Fruit fly (Drosophila melanogaster) whole organism, embryonic: ENCODE data around the gene CG14636.
A peak's percentile ranks its signal among the peaks of the same experiment; 100 is the strongest.

Experiments
- Abd-B ChIP-seq: fragments of 200-800 bp; sonication (Bioruptor generic); optimal IDR thresholded peaks from 2 replicates; lab custom pipeline; 2018; ENCODE audit warnings: missing biosample characterization, mild to moderate bottlenecking, missing genetic modification characterization, moderate library complexity
- Antp ChIP-seq: fragments of 200-800 bp; sonication (Bioruptor generic); optimal IDR thresholded peaks from 3 replicates; lab custom pipeline; 2016; ENCODE audit warnings: missing biosample characterization, missing genetic modification characterization
- CG1233 ChIP-seq: fragments of 200-800 bp; sonication (Bioruptor generic); optimal IDR thresholded peaks from 4 replicates; lab custom pipeline; 2018; ENCODE audit warnings: missing biosample characterization, mild to moderate bottlenecking, missing genetic modification characterization
- CG12942 ChIP-seq: fragments of 200-800 bp; sonication (Bioruptor generic); optimal IDR thresholded peaks from 3 replicates; lab custom pipeline; 2016; ENCODE audit warnings: missing biosample characterization, missing genetic modification characterization
- CG13424 ChIP-seq: fragments of 200-800 bp; sonication (Bioruptor generic); optimal IDR thresholded peaks from 2 replicates; lab custom pipeline; 2019; ENCODE audit warnings: missing biosample characterization, mild to moderate bottlenecking, missing genetic modification characterization, moderate library complexity
- CG13894 ChIP-seq: fragments of 200-800 bp; sonication (Bioruptor generic); optimal IDR thresholded peaks from 3 replicates; lab custom pipeline; 2018; ENCODE audit warnings: missing biosample characterization, mild to moderate bottlenecking, missing genetic modification characterization, moderate library complexity
- CG14710 ChIP-seq: fragments of 200-800 bp; sonication (Bioruptor generic); optimal IDR thresholded peaks from 3 replicates; lab custom pipeline; 2019; ENCODE audit warnings: missing biosample characterization, mild to moderate bottlenecking, missing genetic modification characterization, moderate library complexity
- CG14965 ChIP-seq: fragments of 200-800 bp; sonication (Bioruptor generic); optimal IDR thresholded peaks from 2 replicates; lab custom pipeline; 2016; ENCODE audit warnings: missing biosample characterization, missing genetic modification characterization, borderline replicate concordance
- CG1647 ChIP-seq: fragments of 200-800 bp; sonication (Bioruptor generic); optimal IDR thresholded peaks from 3 replicates; lab custom pipeline; 2016; ENCODE audit warnings: missing biosample characterization, missing genetic modification characterization
- CG17186 ChIP-seq: fragments of 200-800 bp; sonication (Bioruptor generic); optimal IDR thresholded peaks from 3 replicates; lab custom pipeline; 2017; ENCODE audit warnings: missing biosample characterization, missing genetic modification reagents, missing genetic modification characterization
- CG17359 ChIP-seq: fragments of 200-800 bp; sonication (Bioruptor generic); optimal IDR thresholded peaks from 3 replicates; lab custom pipeline; 2018; ENCODE audit warnings: missing biosample characterization, mild to moderate bottlenecking, missing genetic modification characterization, moderate library complexity
- CG17361 ChIP-seq: fragments of 200-800 bp; sonication (Bioruptor generic); IDR thresholded peaks from 3 replicates; pipeline ENCODE4 v1.3.6; 2022; ENCODE audit warnings: missing biosample characterization, missing genetic modification characterization
- CG2120 ChIP-seq: fragments of 200-800 bp; sonication (Bioruptor generic); optimal IDR thresholded peaks from 3 replicates; lab custom pipeline; 2016; ENCODE audit warnings: missing biosample characterization, missing genetic modification characterization
- CG2712 ChIP-seq: fragments of 200-800 bp; optimal IDR thresholded peaks from 3 replicates; lab custom pipeline; 2019; ENCODE audit warnings: missing biosample characterization, mild to moderate bottlenecking, missing genetic modification characterization, moderate library complexity
- CG32532 ChIP-seq: fragments of 200-800 bp; sonication (Bioruptor generic); IDR thresholded peaks from 2 replicates; pipeline ENCODE4 v1.3.6; 2022; ENCODE audit warnings: missing biosample characterization, missing genetic modification characterization
- CG33213 ChIP-seq: fragments of 200-800 bp; sonication (Bioruptor generic); optimal IDR thresholded peaks from 3 replicates; lab custom pipeline; 2016; ENCODE audit warnings: missing biosample characterization, missing genetic modification characterization
- CG4617 ChIP-seq: fragments of 200-800 bp; sonication (Bioruptor generic); optimal IDR thresholded peaks from 3 replicates; lab custom pipeline; 2016; ENCODE audit warnings: missing biosample characterization, missing genetic modification characterization, borderline replicate concordance
- CG6175 ChIP-seq: fragments of 200-800 bp; sonication (Bioruptor generic); IDR thresholded peaks from 3 replicates; pipeline ENCODE4 v1.3.6; 2022; ENCODE audit warnings: missing biosample characterization, missing genetic modification characterization
- CG9817 ChIP-seq: fragments of 200-800 bp; sonication (Bioruptor generic); optimal IDR thresholded peaks from 2 replicates; lab custom pipeline; 2018; ENCODE audit warnings: missing biosample characterization, mild to moderate bottlenecking, missing genetic modification characterization, moderate library complexity
- H15 ChIP-seq: fragments of 200-800 bp; sonication (Bioruptor generic); IDR thresholded peaks from 3 replicates; pipeline ENCODE4 v1.3.6; 2022; ENCODE audit warnings: missing biosample characterization, missing genetic modification characterization
- Hr78 ChIP-seq, 2 experiments: fragments of 200-800 bp in 1 of 2; fragments of >200 bp in 1 of 2; sonication (Bioruptor generic) in 1 of 2; optimal IDR thresholded peaks; 2 replicates each; lab custom pipeline; 2017 to 2019; ENCODE audit warnings: missing biosample characterization in 2 of 2, missing genetic modification characterization in 2 of 2, mild to moderate bottlenecking in 1 of 2, moderate library complexity in 1 of 2
- Hsf ChIP-seq: fragments of 200-800 bp; sonication (Bioruptor generic); optimal IDR thresholded peaks from 3 replicates; lab custom pipeline; 2016; ENCODE audit warnings: missing biosample characterization, missing genetic modification characterization
- Med ChIP-seq: fragments of 200-800 bp; sonication (Bioruptor generic); peaks from one replicate; lab custom pipeline; 2016; ENCODE audit warnings: missing biosample characterization, missing genetic modification characterization, mild to moderate bottlenecking, inconsistent platforms, moderate library complexity
- Nf-YC ChIP-seq: fragments of 200-800 bp; optimal IDR thresholded peaks from 3 replicates; lab custom pipeline; 2019; ENCODE audit warnings: missing biosample characterization, mild to moderate bottlenecking, missing genetic modification characterization, moderate library complexity
- NfI ChIP-seq: fragments of 200-800 bp; sonication (Bioruptor generic); optimal IDR thresholded peaks from 3 replicates; lab custom pipeline; 2018; ENCODE audit warnings: missing biosample characterization, mild to moderate bottlenecking, missing genetic modification characterization, moderate library complexity
- Oli ChIP-seq: fragments of 200-800 bp; sonication (Bioruptor generic); optimal IDR thresholded peaks from 2 replicates; lab custom pipeline; 2018; ENCODE audit warnings: missing biosample characterization, mild to moderate bottlenecking, missing genetic modification characterization, moderate library complexity
- Sry-δ ChIP-seq: fragments of 200-800 bp; sonication (Bioruptor generic); optimal IDR thresholded peaks from 2 replicates; lab custom pipeline; 2016; ENCODE audit warnings: missing biosample characterization, missing genetic modification characterization
- Ssrp ChIP-seq: fragments of 200-800 bp; sonication (Bioruptor generic); optimal IDR thresholded peaks from 2 replicates; lab custom pipeline; 2018; ENCODE audit warnings: missing biosample characterization, mild to moderate bottlenecking, missing genetic modification characterization, moderate library complexity
- Stat92E ChIP-seq, 3 experiments: fragments of >200 bp in 2 of 3; fragments of 200-800 bp in 1 of 3; sonication (Bioruptor generic) in 1 of 3; optimal IDR thresholded peaks; 2 replicates each; lab custom pipeline; 2017 to 2019; ENCODE audit warnings: missing biosample characterization in 3 of 3, missing genetic modification characterization in 3 of 3, mild to moderate bottlenecking in 1 of 3, moderate library complexity in 1 of 3
- dan ChIP-seq: fragments of 200-800 bp; sonication (Bioruptor generic); IDR thresholded peaks from 2 replicates; pipeline ENCODE4 v1.3.6; 2022; ENCODE audit warnings: missing biosample characterization, missing genetic modification characterization
- esg ChIP-seq: fragments of 200-800 bp; sonication (Bioruptor generic); conservative IDR thresholded peaks from 2 replicates; pipeline ENCODE4 v1.3.6; 2022; ENCODE audit warnings: missing biosample characterization, missing genetic modification characterization
- fu2 ChIP-seq: fragments of 200-800 bp; sonication (Bioruptor generic); optimal IDR thresholded peaks from 2 replicates; lab custom pipeline; 2016; ENCODE audit warnings: missing biosample characterization, missing genetic modification characterization
- gce ChIP-seq: fragments of 200-800 bp; sonication (Bioruptor generic); IDR thresholded peaks from 3 replicates; pipeline ENCODE4 v1.3.6; 2022; ENCODE audit warnings: missing biosample characterization, missing genetic modification characterization
- gfzf ChIP-seq: fragments of 200-800 bp; sonication (Bioruptor generic); optimal IDR thresholded peaks from 2 replicates; lab custom pipeline; 2016; ENCODE audit warnings: missing biosample characterization, mild to moderate bottlenecking, missing genetic modification characterization, moderate library complexity
- gro ChIP-seq: fragments of 200-800 bp; sonication (Bioruptor generic); optimal IDR thresholded peaks from 2 replicates; lab custom pipeline; 2016; ENCODE audit warnings: missing biosample characterization, missing genetic modification characterization
- jigr1 ChIP-seq: fragments of 200-800 bp; sonication (Bioruptor generic); IDR thresholded peaks from 3 replicates; pipeline ENCODE4 v1.3.6; 2022; ENCODE audit warnings: missing biosample characterization, missing genetic modification characterization
- luna ChIP-seq: fragments of 200-800 bp; sonication (Bioruptor generic); optimal IDR thresholded peaks from 2 replicates; lab custom pipeline; 2016; ENCODE audit warnings: missing biosample characterization, missing genetic modification characterization
- nerfin-2 ChIP-seq: fragments of 200-800 bp; sonication (Bioruptor generic); IDR thresholded peaks from 2 replicates; pipeline ENCODE4 v1.3.6; 2022; ENCODE audit warnings: missing biosample characterization, missing genetic modification characterization; ENCODE audit not compliant: partially characterized antibody
- odd ChIP-seq: fragments of 200-800 bp; sonication (Bioruptor generic); optimal IDR thresholded peaks from 2 replicates; lab custom pipeline; 2017; ENCODE audit warnings: missing biosample characterization, mild to moderate bottlenecking, missing genetic modification characterization
- prd ChIP-seq, 3 experiments: fragments of >200 bp in 2 of 3; fragments of 200-800 bp in 1 of 3; sonication (Bioruptor generic) in 1 of 3; optimal IDR thresholded peaks in 2 of 3; IDR thresholded peaks in 1 of 3; 2 replicates in 2 of 3; 3 replicates in 1 of 3; pipeline versions ENCODE4 v1.3.6 to Lab custom; 2017 to 2022; ENCODE audit warnings: missing biosample characterization in 1 of 3, missing genetic modification characterization in 1 of 3
- row ChIP-seq: fragments of 200-800 bp; sonication (Bioruptor generic); IDR thresholded peaks from 3 replicates; pipeline ENCODE4 v1.3.6; 2022; ENCODE audit warnings: missing biosample characterization, missing genetic modification characterization
- salm ChIP-seq: fragments of 200-800 bp; sonication (Bioruptor generic); optimal IDR thresholded peaks from 2 replicates; lab custom pipeline; 2018; ENCODE audit warnings: missing biosample characterization, mild to moderate bottlenecking, missing genetic modification characterization
- slbo ChIP-seq: fragments of 200-800 bp; sonication (Bioruptor generic); IDR thresholded peaks from 2 replicates; pipeline ENCODE4 v1.3.6; 2022; ENCODE audit warnings: missing biosample characterization, missing genetic modification characterization
- sna ChIP-seq: fragments of 200-800 bp; sonication (Bioruptor generic); IDR thresholded peaks from 2 replicates; pipeline ENCODE4 v1.3.6; 2022; ENCODE audit warnings: missing biosample characterization, missing genetic modification characterization; ENCODE audit not compliant: partially characterized antibody
- so ChIP-seq: fragments of 200-800 bp; sonication (Bioruptor generic); IDR thresholded peaks from 3 replicates; pipeline ENCODE4 v1.3.6; 2022; ENCODE audit warnings: missing biosample characterization, missing genetic modification characterization
- ssp ChIP-seq: fragments of 200-800 bp; sonication (Bioruptor generic); IDR thresholded peaks from 2 replicates; pipeline ENCODE4 v1.3.6; 2022; ENCODE audit warnings: missing biosample characterization, missing genetic modification characterization
- trem ChIP-seq: fragments of 200-800 bp; optimal IDR thresholded peaks from 3 replicates; lab custom pipeline; 2019; ENCODE audit warnings: missing biosample characterization, mild to moderate bottlenecking, missing genetic modification characterization, moderate library complexity
- wdn ChIP-seq: fragments of 200-800 bp; sonication (Bioruptor generic); IDR thresholded peaks from 2 replicates; pipeline ENCODE4 v1.3.6; 2022; ENCODE audit warnings: missing biosample characterization, missing genetic modification characterization
- wek ChIP-seq: fragments of 200-800 bp; sonication (Bioruptor generic); optimal IDR thresholded peaks from 3 replicates; lab custom pipeline; 2018; ENCODE audit warnings: missing biosample characterization, mild to moderate bottlenecking, missing genetic modification characterization, moderate library complexity
- yki ChIP-seq: fragments of >200 bp; optimal IDR thresholded peaks from 3 replicates; lab custom pipeline; 2018

CG14636 gene

DNA sequence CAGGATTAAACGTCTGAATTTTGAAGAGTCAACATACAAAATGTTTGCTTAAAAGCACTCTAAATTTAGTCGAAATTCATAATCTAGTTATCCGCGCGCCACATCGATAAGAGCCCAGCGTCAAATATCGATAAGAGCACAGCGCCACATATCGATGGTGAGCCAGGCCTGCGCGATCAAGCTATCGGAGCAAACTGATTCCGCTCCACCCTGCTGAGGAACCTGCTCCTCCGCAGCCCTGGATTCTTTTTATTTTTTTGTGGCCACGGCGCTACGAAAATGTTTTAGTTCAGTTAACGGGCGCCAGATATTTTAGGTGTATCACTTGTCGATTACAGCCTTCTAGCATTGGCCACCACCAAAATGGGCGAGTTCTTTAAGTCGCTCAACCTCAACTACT is 5.7 kb upstream of the CG14636 start (continued):
- TF ChIP-seq CG6175 (no peak), slbo (GFP tag; lab: Robert Waterston, UW) (peak; percentile 60), CG2120 (GFP tag; lab: Kevin White, UChicago) (peak; percentile 64), wek (no peak), CG13894 (tag; lab: Kevin White, UChicago) (no peak), H15 (GFP tag; lab: Robert Waterston, UW) (no peak; the same call in 2 of the 3 replicates), gfzf (GFP tag; lab: Kevin White, UChicago) (peak; percentile 31), Hsf (GFP tag; lab: Kevin White, UChicago) (peak; percentile 54), CG1647 (GFP tag; lab: Kevin White, UChicago) (peak; percentile 15), CG17186 (peak; percentile 94), CG17359 (tag; lab: Kevin White, UChicago) (no peak), CG2712 (tag; lab: Kevin White, UChicago) (peak; percentile 60), luna (peak; percentile 45), yki (lab: Kevin White, UChicago) (no peak), Abd-B (GFP tag; lab: Kevin White, UChicago) (no peak), CG33213 (GFP tag; lab: Kevin White, UChicago) (peak; percentile 84), Hr78 (GFP tag; optimal IDR thresholded peaks at IDR 0.05; lab: Kevin White, UChicago) (no peak), Stat92E (GFP tag; optimal IDR thresholded peaks at IDR 0.05; lab: Kevin White, UChicago) (peak in 1 of 3 experiments; percentile 6), dan (no peak), row (GFP tag; lab: Robert Waterston, UW) (peak; percentile 73), CG4617 (GFP tag; lab: Kevin White, UChicago) (peak; percentile 82), CG13424 (tag; lab: Kevin White, UChicago) (peak; percentile 14), esg (no peak), prd (optimal IDR thresholded peaks at IDR 0.05; lab: Kevin White, UChicago) (no peak), prd (GFP tag; IDR thresholded peaks at IDR 0.05; lab: Robert Waterston, UW) (0 out of 3 replicates have a peak, but pooled peaks have one; percentile 11), CG14710 (peak; percentile 42), Med (GFP tag; lab: Kevin White, UChicago) (peak; percentile 95), Antp (GFP tag; lab: Kevin White, UChicago) (peak; percentile 36), ssp (GFP tag; lab: Robert Waterston, UW) (peak; percentile 48; the same call in 1 of the 2 replicates), CG32532 (GFP tag; lab: Robert Waterston, UW) (peak; percentile 71), CG14965 (GFP tag; lab: Kevin White, UChicago) (no peak), CG1233 (GFP tag; lab: Kevin White, UChicago) (no peak), NfI (GFP tag; lab: Kevin White, UChicago) (no peak), Sry-δ (GFP tag; lab: Kevin White, UChicago) (peak; percentile 88), gce (GFP tag; lab: Robert Waterston, UW) (no peak), CG12942 (GFP tag; lab: Kevin White, UChicago) (peak; percentile 12), CG17361 (peak; percentile 47; the same call in 1 of the 3 replicates), trem (tag; lab: Kevin White, UChicago) (peak; percentile 69), salm (no peak), sna (GFP tag; lab: Robert Waterston, UW) (peak; percentile 96), Oli (tag; lab: Kevin White, UChicago) (no peak), jigr1 (GFP tag; lab: Robert Waterston, UW) (no peak), nerfin-2 (GFP tag; lab: Robert Waterston, UW) (peak; percentile 95), Ssrp (tag; lab: Kevin White, UChicago) (no peak), wdn (GFP tag; lab: Robert Waterston, UW) (no peak; the same call in 1 of the 2 replicates), CG9817 (tag; lab: Kevin White, UChicago) (peak; percentile 25), fu2 (GFP tag; lab: Kevin White, UChicago) (peak; percentile 54), so (GFP tag; lab: Robert Waterston, UW) (peak; percentile 48; the same call in 1 of the 3 replicates), Nf-YC (tag; lab: Kevin White, UChicago) (peak; percentile 46), odd (GFP tag; lab: Kevin White, UChicago) (no peak), gro (GFP tag; lab: Kevin White, UChicago) (peak; percentile 47)
